1 worm cellular context compared by ENCODE assay signal in genomic region chrV:9175218-9175837, ce11.
TF ChIP-seq lines count a peak whose summit lies in the region.

TSS of gene spas-1 (plus strand) at chrV:9175789.

TF ChIP-seq in whole organism, L1 larva, 84 proteins besides CTCF, POLR2A, EP300 and RAD21 (continued from another document):
- TF ChIP-seq elt-3 (tag; optimal IDR thresholded peaks at IDR 0.05; lab: Kevin White, UChicago) = peak in 3 of 6 experiments; percentile 47 to 87 (median 87)
- TF ChIP-seq egl-13 (tag; optimal IDR thresholded peaks at IDR 0.05; lab: Kevin White, UChicago) = peak; percentile 79
- peak; percentile 19 for TF ChIP-seq pag-3 (tag; optimal IDR thresholded peaks at IDR 0.05; lab: Kevin White, UChicago; ENCODE audit: borderline replicate concordance, insufficient read depth)
- TF ChIP-seq aha-1 (tag; optimal IDR thresholded peaks at IDR 0.05; lab: Kevin White, UChicago) = no peak
- TF ChIP-seq ceh-82 (tag; optimal IDR thresholded peaks at IDR 0.05; lab: Kevin White, UChicago) = peak; percentile 76 to 91 (median 84)
- peak; percentile 90 for TF ChIP-seq blmp-1 (tag; optimal IDR thresholded peaks at IDR 0.05; lab: Kevin White, UChicago)
- TF ChIP-seq nhr-90 (tag; optimal IDR thresholded peaks at IDR 0.05; lab: Kevin White, UChicago; ENCODE audit: poor library complexity) = peak; percentile 92
- peak; percentile 37 for TF ChIP-seq fkh-10 (GFP tag; optimal IDR thresholded peaks at IDR 0.05; lab: Kevin White, UChicago)
- TF ChIP-seq pax-3 (tag; optimal IDR thresholded peaks at IDR 0.05; lab: Kevin White, UChicago) = peak; percentile 46
- peak; percentile 94 for TF ChIP-seq nhr-47 (tag; optimal IDR thresholded peaks at IDR 0.05; lab: Kevin White, UChicago)
- no peak for TF ChIP-seq efl-3 (GFP tag; optimal IDR thresholded peaks at IDR 0.05; lab: Kevin White, UChicago)
- peak; percentile 21 for TF ChIP-seq sup-37 (GFP tag; optimal IDR thresholded peaks at IDR 0.05; lab: Kevin White, UChicago)
- TF ChIP-seq sptf-1 (tag; optimal IDR thresholded peaks at IDR 0.05; lab: Kevin White, UChicago) = no peak
- no peak for TF ChIP-seq egl-27 (tag; optimal IDR thresholded peaks at IDR 0.05; lab: Kevin White, UChicago)
- peak; percentile 42 for TF ChIP-seq unc-30 (tag; optimal IDR thresholded peaks at IDR 0.05; lab: Kevin White, UChicago)
- peak; percentile 79 for TF ChIP-seq irx-1 (tag; optimal IDR thresholded peaks at IDR 0.05; lab: Kevin White, UChicago)
- peak; percentile 98 for TF ChIP-seq mep-1 (tag; optimal IDR thresholded peaks at IDR 0.05; lab: Kevin White, UChicago)
- TF ChIP-seq fkh-4 (tag; optimal IDR thresholded peaks at IDR 0.05; lab: Kevin White, UChicago; ENCODE audit: borderline replicate concordance) = no peak
- TF ChIP-seq hlh-17 (GFP tag; optimal IDR thresholded peaks at IDR 0.05; lab: Kevin White, UChicago; ENCODE audit: borderline replicate concordance) = no peak
- TF ChIP-seq hlh-4 (tag; optimal IDR thresholded peaks at IDR 0.05; lab: Kevin White, UChicago) = no peak
- TF ChIP-seq alr-1 (tag; optimal IDR thresholded peaks at IDR 0.05; lab: Kevin White, UChicago; ENCODE audit: borderline replicate concordance) = no peak
- TF ChIP-seq zag-1 (tag; optimal IDR thresholded peaks at IDR 0.05; lab: Kevin White, UChicago) = no peak
